Worm (Caenorhabditis elegans) whole organism, L4/young adult: Measurements from ENCODE around the gene cyp-14A3.

Source experiments
- W03F9.2 ChIP-seq: fragments of 150-350 bp; optimal IDR thresholded peaks from 2 replicates; lab custom pipeline; 2014; ENCODE audit warnings: missing biosample characterization, missing genetic modification characterization
- him-1 ChIP-seq: sonication (generic microtip); optimal IDR thresholded peaks from 2 replicates; lab custom pipeline; 2016; ENCODE audit warnings: missing genotype, missing genetic modification reagents, missing genetic modification characterization, missing compliant biosample characterization

DNA sequence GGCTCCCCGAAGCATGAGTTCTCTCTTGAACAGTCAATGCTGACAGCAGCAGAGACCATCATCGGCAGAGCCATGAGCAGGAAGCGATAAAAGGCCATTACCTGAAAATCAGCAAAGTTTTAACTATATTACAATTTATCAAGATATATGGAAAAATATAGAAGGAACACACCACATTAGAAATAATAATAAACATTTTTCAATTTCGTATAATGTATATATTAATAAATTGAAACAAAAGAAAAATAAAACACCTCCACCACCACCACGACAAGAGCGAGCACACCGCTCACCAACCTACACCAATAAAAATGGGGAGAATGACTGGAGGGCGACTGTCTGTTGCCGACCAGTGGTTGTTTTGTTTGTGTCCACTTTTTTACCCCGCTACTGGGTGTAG is 12.5 kb upstream of the cyp-14A3 start, which contains the start of gene R04D3.2:
- TF ChIP-seq him-1 (tag; lab: Kevin White, UChicago) (no peak), W03F9.2 (tag; lab: Kevin White, UChicago) (no peak)
